Fruit fly (Drosophila melanogaster) whole organism, embryonic: ENCODE results near the gene CG34313.

Source experiments
- CG10321 ChIP-seq: fragments of 200-800 bp; sonication (Bioruptor generic); IDR thresholded peaks from 2 replicates; pipeline ENCODE4 v1.3.6; 2022; ENCODE audit warnings: missing biosample characterization, missing genetic modification characterization
- CG2199 ChIP-seq: fragments of 200-800 bp; sonication (Bioruptor generic); IDR thresholded peaks from 3 replicates; pipeline ENCODE4 v1.3.6; 2022; ENCODE audit warnings: missing biosample characterization, missing genetic modification characterization
- Sox100B ChIP-seq: fragments of 200-800 bp; sonication (Bioruptor generic); optimal IDR thresholded peaks from 3 replicates; lab custom pipeline; 2018; ENCODE audit warnings: missing biosample characterization, mild to moderate bottlenecking, missing genetic modification characterization
- chn ChIP-seq: fragments of 200-800 bp; sonication (Bioruptor generic); optimal IDR thresholded peaks from 2 replicates; lab custom pipeline; 2016; ENCODE audit warnings: missing biosample characterization, missing genetic modification characterization

dm6 chr2L:16910177-16910576 is 30.9 kb downstream of the CG34313 start, which contains the start of gene ApepP:
- TF ChIP-seq Sox100B (GFP tag; lab: Kevin White, UChicago) (no peak), CG2199 (GFP tag; lab: Robert Waterston, UW) (no peak), chn (GFP tag; lab: Kevin White, UChicago) (no peak), CG10321 (GFP tag; lab: Robert Waterston, UW) (no peak)
